Fruit fly (Drosophila melanogaster): ENCODE measurements around the gene CG3402.

DNA sequence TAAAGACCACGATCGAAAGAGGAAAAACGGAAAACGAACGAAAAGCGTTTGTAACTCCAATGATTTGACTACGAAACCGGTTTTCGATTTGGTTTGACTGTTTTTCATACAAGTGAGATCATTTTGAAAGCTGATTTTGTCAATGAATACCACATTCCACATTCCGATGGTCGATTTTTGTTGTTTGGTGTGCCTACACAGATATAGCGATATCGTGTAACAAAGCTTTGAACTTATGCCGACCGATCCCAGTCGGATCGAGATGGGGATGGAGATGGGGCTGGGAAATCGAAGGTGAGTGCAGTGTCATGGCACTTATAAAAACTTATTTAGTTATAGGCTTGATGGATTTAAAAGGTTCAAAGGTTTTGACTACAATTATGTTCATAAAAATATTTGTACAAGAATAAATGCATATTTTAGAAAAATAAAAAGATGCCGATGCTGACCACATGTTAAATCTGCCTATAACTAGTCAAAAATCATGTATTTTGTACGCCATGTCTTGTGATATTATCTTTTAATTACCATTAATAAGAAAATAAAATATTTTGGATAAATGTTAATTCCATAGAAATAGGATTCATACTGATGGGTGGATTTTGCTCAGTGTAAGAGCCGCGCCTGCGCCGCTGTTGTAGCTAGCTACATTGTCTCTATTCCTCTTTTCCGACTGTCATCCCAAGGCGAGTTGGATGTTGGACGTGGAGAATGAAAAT is 10.4 kb downstream of the CG3402 start:
- TF ChIP-seq Myc (optimal IDR thresholded peaks at IDR 0.05) (no peak), psq (optimal IDR thresholded peaks at IDR 0.05) (no peak)
